Fruit fly (Drosophila melanogaster) whole organism, embryonic: Measurements from ENCODE around the gene Cdc14.
A peak's percentile ranks its signal among the peaks of the same experiment; 100 is the strongest.
"Not testable (repeated sequence)": the region's sequence is repeated elsewhere in the genome, so short reads cannot be mapped to it uniquely, and the experiment has no call there.

Experiments
- Abd-B ChIP-seq: fragments of 200-800 bp; sonication (Bioruptor generic); optimal IDR thresholded peaks from 2 replicates; lab custom pipeline; 2018; ENCODE audit warnings: missing biosample characterization, mild to moderate bottlenecking, missing genetic modification characterization, moderate library complexity
- CG11247 ChIP-seq: fragments of 200-800 bp; sonication (Bioruptor generic); IDR thresholded peaks from 2 replicates; pipeline ENCODE4 v1.3.6; 2022; ENCODE audit warnings: missing biosample characterization, missing genetic modification characterization
- CG11696 ChIP-seq: fragments of 200-800 bp; sonication (Bioruptor generic); IDR thresholded peaks from 2 replicates; pipeline ENCODE4 v1.3.6; 2022; ENCODE audit warnings: missing biosample characterization, missing genetic modification characterization
- CG13894 ChIP-seq: fragments of 200-800 bp; sonication (Bioruptor generic); optimal IDR thresholded peaks from 3 replicates; lab custom pipeline; 2018; ENCODE audit warnings: missing biosample characterization, mild to moderate bottlenecking, missing genetic modification characterization, moderate library complexity
- CG15601 ChIP-seq: fragments of 200-800 bp; sonication (Bioruptor generic); optimal IDR thresholded peaks from 3 replicates; lab custom pipeline; 2019; ENCODE audit warnings: missing biosample characterization, mild to moderate bottlenecking, missing genetic modification characterization, moderate library complexity
- CG1603 ChIP-seq: fragments of 200-800 bp; sonication (Bioruptor generic); optimal IDR thresholded peaks from 2 replicates; lab custom pipeline; 2019; ENCODE audit warnings: missing biosample characterization, mild to moderate bottlenecking, missing genetic modification characterization, moderate library complexity
- CG17359 ChIP-seq: fragments of 200-800 bp; sonication (Bioruptor generic); optimal IDR thresholded peaks from 3 replicates; lab custom pipeline; 2018; ENCODE audit warnings: missing biosample characterization, mild to moderate bottlenecking, missing genetic modification characterization, moderate library complexity
- CG3163 ChIP-seq: fragments of 200-800 bp; sonication (Bioruptor generic); optimal IDR thresholded peaks from 3 replicates; lab custom pipeline; 2016; ENCODE audit warnings: missing biosample characterization, missing genetic modification characterization
- CG43689 ChIP-seq: fragments of 200-800 bp; sonication (Bioruptor generic); IDR thresholded peaks from 2 replicates; pipeline ENCODE4 v1.3.6; 2022; ENCODE audit warnings: missing biosample characterization, missing genetic modification characterization
- CG6854 ChIP-seq: fragments of 200-800 bp; sonication (Bioruptor generic); optimal IDR thresholded peaks from 3 replicates; lab custom pipeline; 2017; ENCODE audit warnings: missing biosample characterization, mild to moderate bottlenecking, missing genetic modification characterization
- CG7839 ChIP-seq: fragments of 200-800 bp; sonication (Bioruptor generic); optimal IDR thresholded peaks from 3 replicates; lab custom pipeline; 2018; ENCODE audit warnings: missing biosample characterization, mild to moderate bottlenecking, missing genetic modification characterization, moderate library complexity
- CG8281 ChIP-seq: fragments of 200-800 bp; sonication (Bioruptor generic); optimal IDR thresholded peaks from 2 replicates; lab custom pipeline; 2018; ENCODE audit warnings: missing biosample characterization, mild to moderate bottlenecking, missing genetic modification characterization, moderate library complexity
- CG8944 ChIP-seq: fragments of 200-800 bp; sonication (Bioruptor generic); optimal IDR thresholded peaks from 3 replicates; lab custom pipeline; 2016; ENCODE audit warnings: missing biosample characterization, missing genetic modification characterization
- CTCF ChIP-seq: fragments of 200-800 bp; sonication (Bioruptor generic); optimal IDR thresholded peaks from 2 replicates; lab custom pipeline; 2017; ENCODE audit warnings: missing biosample characterization, mild to moderate bottlenecking, missing genetic modification characterization, moderate library complexity
- CoRest ChIP-seq: fragments of 200-800 bp; sonication (Bioruptor generic); optimal IDR thresholded peaks from 3 replicates; lab custom pipeline; 2018; ENCODE audit warnings: missing biosample characterization, mild to moderate bottlenecking, missing genetic modification characterization, moderate library complexity
- D ChIP-seq, 2 experiments: fragments of 200-800 bp in 1 of 2; fragments of >200 bp in 1 of 2; sonication (Bioruptor generic) in 1 of 2; optimal IDR thresholded peaks; 2 replicates in 1 of 2; 3 replicates in 1 of 2; lab custom pipeline; 2017; ENCODE audit warnings: mild to moderate bottlenecking in 1 of 2, missing biosample characterization in 1 of 2, missing genetic modification characterization in 1 of 2, missing genetic modification reagents in 1 of 2
- Dll ChIP-seq: fragments of 200-800 bp; sonication (Bioruptor generic); IDR thresholded peaks from 4 replicates; pipeline ENCODE4 v1.3.6; 2022; ENCODE audit warnings: missing biosample characterization, missing genetic modification characterization; ENCODE audit not compliant: partially characterized antibody
- Doc3 ChIP-seq: fragments of 200-800 bp; sonication (Bioruptor generic); IDR thresholded peaks from 3 replicates; pipeline ENCODE4 v1.3.6; 2022; ENCODE audit warnings: missing biosample characterization, missing genetic modification characterization; ENCODE audit not compliant: partially characterized antibody
- Dref ChIP-seq: fragments of 200-800 bp; sonication (Bioruptor generic); IDR thresholded peaks from 2 replicates; pipeline ENCODE4 v1.3.6; 2022; ENCODE audit warnings: missing biosample characterization, missing genetic modification characterization
- Hr51 ChIP-seq, 2 experiments: fragments of 200-800 bp; sonication (Bioruptor generic); optimal IDR thresholded peaks; 2 replicates in 1 of 2; 3 replicates in 1 of 2; lab custom pipeline; 2016 to 2018; ENCODE audit warnings: missing biosample characterization in 2 of 2, missing genetic modification characterization in 2 of 2, mild to moderate bottlenecking in 1 of 2, moderate library complexity in 1 of 2
- MBD-R2 ChIP-seq: fragments of 200-800 bp; sonication (Bioruptor generic); IDR thresholded peaks from 2 replicates; pipeline ENCODE4 v1.3.6; 2022; ENCODE audit warnings: missing biosample characterization, missing genetic modification characterization
- Med ChIP-seq: fragments of 200-800 bp; sonication (Bioruptor generic); peaks from one replicate; lab custom pipeline; 2016; ENCODE audit warnings: missing biosample characterization, missing genetic modification characterization, mild to moderate bottlenecking, inconsistent platforms, moderate library complexity
- Myb ChIP-seq: fragments of 200-800 bp; sonication (Bioruptor generic); optimal IDR thresholded peaks from 2 replicates; lab custom pipeline; 2016; ENCODE audit warnings: missing biosample characterization, missing genetic modification characterization
- NFAT ChIP-seq: fragments of 200-800 bp; sonication (Bioruptor generic); IDR thresholded peaks from 2 replicates; pipeline ENCODE4 v1.3.6; 2022; ENCODE audit warnings: missing biosample characterization, missing genetic modification characterization
- Opbp ChIP-seq: fragments of 200-800 bp; sonication (Bioruptor generic); IDR thresholded peaks from 3 replicates; pipeline ENCODE4 v1.3.6; 2022; ENCODE audit warnings: missing biosample characterization, missing genetic modification characterization; ENCODE audit not compliant: partially characterized antibody
- Pdp1 ChIP-seq, 2 experiments: fragments of 200-800 bp; sonication (Bioruptor generic); optimal IDR thresholded peaks; 3 replicates each; lab custom pipeline; 2016; ENCODE audit warnings: missing biosample characterization in 2 of 2, missing genetic modification characterization in 2 of 2, mild to moderate bottlenecking in 1 of 2, moderate library complexity in 1 of 2
- amos ChIP-seq: fragments of 200-800 bp; sonication (Bioruptor generic); IDR thresholded peaks from 2 replicates; pipeline ENCODE4 v1.3.6; 2022; ENCODE audit warnings: missing biosample characterization, missing genetic modification characterization; ENCODE audit not compliant: partially characterized antibody
- ato ChIP-seq: fragments of 200-800 bp; sonication (Bioruptor generic); IDR thresholded peaks from 2 replicates; pipeline ENCODE4 v1.3.6; 2022; ENCODE audit warnings: missing biosample characterization, missing genetic modification characterization; ENCODE audit not compliant: partially characterized antibody
- cad ChIP-seq: fragments of >200 bp; optimal IDR thresholded peaks from 2 replicates; lab custom pipeline; 2017; ENCODE audit warnings: missing biosample characterization, missing genetic modification characterization
- chif ChIP-seq, 2 experiments: fragments of 200-800 bp; sonication (Bioruptor generic); optimal IDR thresholded peaks; 3 replicates each; lab custom pipeline; 2016; ENCODE audit warnings: missing biosample characterization in 2 of 2, missing genetic modification characterization in 2 of 2
- chinmo ChIP-seq: fragments of 200-800 bp; sonication (Bioruptor generic); IDR thresholded peaks from 4 replicates; pipeline ENCODE4 v1.3.6; 2022; ENCODE audit warnings: missing biosample characterization, missing genetic modification characterization; ENCODE audit not compliant: partially characterized antibody
- dysf ChIP-seq: fragments of 200-800 bp; sonication (Bioruptor generic); IDR thresholded peaks from 3 replicates; pipeline ENCODE4 v1.3.6; 2022; ENCODE audit warnings: missing biosample characterization, missing genetic modification characterization
- exex ChIP-seq: fragments of 200-800 bp; sonication (Bioruptor generic); optimal IDR thresholded peaks from 4 replicates; lab custom pipeline; 2018; ENCODE audit warnings: missing biosample characterization, mild to moderate bottlenecking, missing genetic modification characterization, moderate library complexity
- hb ChIP-seq: fragments of 200-800 bp; sonication (Bioruptor generic); IDR thresholded peaks from 3 replicates; pipeline ENCODE4 v1.3.6; 2022; ENCODE audit warnings: missing biosample characterization, missing genetic modification characterization; ENCODE audit not compliant: partially characterized antibody
- ind ChIP-seq: fragments of 200-800 bp; sonication (Bioruptor generic); optimal IDR thresholded peaks from 3 replicates; lab custom pipeline; 2016; ENCODE audit warnings: missing biosample characterization, missing genetic modification characterization
- otp ChIP-seq: fragments of 200-800 bp; sonication (Bioruptor generic); IDR thresholded peaks from 3 replicates; pipeline ENCODE4, ENCODE4 v1.3.6; 2022; ENCODE audit warnings: missing biosample characterization, missing genetic modification characterization
- pan ChIP-seq, 4 experiments: fragments of >200 bp in 3 of 4; fragments of 200-800 bp in 1 of 4; sonication (Bioruptor generic) in 1 of 4; optimal IDR thresholded peaks in 3 of 4; IDR thresholded peaks in 1 of 4; 2 replicates each; pipeline versions ENCODE4 v1.3.6 to Lab custom; 2017 to 2022; ENCODE audit warnings: missing biosample characterization in 2 of 4, missing genetic modification characterization in 2 of 4, mixed read lengths in 1 of 4
- slbo ChIP-seq: fragments of 200-800 bp; sonication (Bioruptor generic); IDR thresholded peaks from 2 replicates; pipeline ENCODE4 v1.3.6; 2022; ENCODE audit warnings: missing biosample characterization, missing genetic modification characterization
- sob ChIP-seq: fragments of 200-800 bp; sonication (Bioruptor generic); IDR thresholded peaks from 2 replicates; pipeline ENCODE4 v1.3.6; 2022; ENCODE audit warnings: missing biosample characterization, missing genetic modification characterization
- ssp ChIP-seq: fragments of 200-800 bp; sonication (Bioruptor generic); IDR thresholded peaks from 2 replicates; pipeline ENCODE4 v1.3.6; 2022; ENCODE audit warnings: missing biosample characterization, missing genetic modification characterization
- stwl ChIP-seq: fragments of 200-800 bp; sonication (Bioruptor generic); optimal IDR thresholded peaks from 3 replicates; lab custom pipeline; 2018; ENCODE audit warnings: missing biosample characterization, mild to moderate bottlenecking, missing genetic modification characterization, moderate library complexity
- tna ChIP-seq: fragments of 200-800 bp; sonication (Bioruptor generic); IDR thresholded peaks from 2 replicates; pipeline ENCODE4 v1.3.6; 2022; ENCODE audit warnings: missing biosample characterization, missing genetic modification characterization; ENCODE audit not compliant: partially characterized antibody
- vnd ChIP-seq: fragments of 200-800 bp; sonication (Bioruptor generic); IDR thresholded peaks from 3 replicates; pipeline ENCODE4 v1.3.6; 2022; ENCODE audit warnings: missing biosample characterization, missing genetic modification characterization; ENCODE audit not compliant: partially characterized antibody
- zfh1 ChIP-seq: fragments of 200-800 bp; sonication (Bioruptor generic); IDR thresholded peaks from 3 replicates; pipeline ENCODE4 v1.3.6; 2022; ENCODE audit warnings: missing biosample characterization, missing genetic modification characterization

Gene Cdc14

dm6 chr2L:7810519-7810918, at the start of gene Cdc14 (continued):
- TF ChIP-seq Doc3 (GFP tag; lab: Robert Waterston, UW) (peak; percentile 31; the same call in 1 of the 3 replicates), CoRest (tag; lab: Kevin White, UChicago) (no peak), chinmo (GFP tag; lab: Robert Waterston, UW) (peak; percentile 77; the same call in 2 of the 4 replicates), CG43689 (GFP tag; lab: Robert Waterston, UW) (no peak), hb (GFP tag; lab: Robert Waterston, UW) (peak; percentile 53; the same call in 1 of the 3 replicates), Dll (peak; percentile 43; the same call in 1 of the 4 replicates), Hr51 (GFP tag; optimal IDR thresholded peaks at IDR 0.05; lab: Kevin White, UChicago) (no peak), vnd (GFP tag; lab: Robert Waterston, UW) (0 out of 3 replicates have a peak, but pooled peaks have one; percentile 34), D (optimal IDR thresholded peaks at IDR 0.05; lab: Kevin White, UChicago) (no peak), D (GFP tag; optimal IDR thresholded peaks at IDR 0.05; lab: Kevin White, UChicago) (no peak), CG8281 (tag; lab: Kevin White, UChicago) (no peak), MBD-R2 (peak; percentile 7; the same call in 1 of the 2 replicates), CG8944 (no peak), exex (tag; lab: Kevin White, UChicago) (no peak), Dref (GFP tag; lab: Robert Waterston, UW) (peak; percentile 72), CG11696 (GFP tag; lab: Robert Waterston, UW) (no peak), CG17359 (tag; lab: Kevin White, UChicago) (peak; percentile 8)

DNA sequence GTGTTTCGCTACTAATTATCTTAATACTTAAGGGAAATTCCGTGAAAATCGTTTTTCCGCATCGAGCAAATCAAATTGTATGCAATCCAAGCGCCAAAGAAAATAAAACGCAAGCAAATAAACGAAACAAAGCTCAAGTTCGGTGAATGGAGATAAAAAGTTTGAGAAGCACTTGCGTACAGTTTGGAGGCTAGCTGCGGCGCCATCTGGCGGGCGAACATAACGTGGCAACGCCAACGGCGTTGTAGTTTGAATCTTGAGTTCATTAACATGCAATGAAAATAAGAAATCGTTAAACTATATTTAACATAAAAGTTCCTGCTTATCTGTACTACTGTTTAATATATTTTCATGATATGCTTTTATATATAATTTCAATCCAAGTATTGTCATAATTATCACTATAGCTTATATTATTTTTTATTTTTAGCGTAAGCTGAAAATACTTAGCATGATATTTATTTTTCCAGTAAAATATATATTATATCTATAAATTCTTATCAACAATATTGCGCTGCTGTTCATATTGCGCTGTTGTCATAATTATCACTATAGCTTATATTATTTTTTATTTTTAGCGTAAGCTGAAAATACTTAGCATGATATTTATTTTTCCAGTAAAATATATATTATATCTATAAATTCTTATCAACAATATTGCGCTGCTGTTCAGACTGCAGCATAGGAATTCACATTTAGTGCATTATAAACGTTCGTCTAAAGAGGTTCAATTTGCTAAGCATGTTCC, 46.1 kb upstream of the Cdc14 start, which contains the start of gene lectin-28C:
TSS of gene lectin-28C (plus strand) at position 698 of the 748 bp plus-strand sequence.
- peak; percentile 48 for TF ChIP-seq CG6854 (GFP tag; lab: Kevin White, UChicago)
- peak; percentile 97 for TF ChIP-seq stwl (tag; lab: Kevin White, UChicago)
- peak in 1 of 2 experiments; percentile 1 for TF ChIP-seq Pdp1 (GFP tag; optimal IDR thresholded peaks at IDR 0.05; lab: Kevin White, UChicago)
- peak in 1 of 2 experiments; percentile 13 for TF ChIP-seq chif (GFP tag; optimal IDR thresholded peaks at IDR 0.05; lab: Kevin White, UChicago)
- TF ChIP-seq Med (GFP tag; lab: Kevin White, UChicago) = peak; percentile 70
- TF ChIP-seq CG15601 (tag; lab: Kevin White, UChicago) = peak; percentile 2
- peak; percentile 91 for TF ChIP-seq Myb (GFP tag; lab: Kevin White, UChicago)
- peak; percentile 27 for TF ChIP-seq CG3163
- peak; percentile 95 for TF ChIP-seq CTCF (GFP tag; lab: Kevin White, UChicago)
- 0 out of 2 replicates have a peak, but pooled peaks have one; percentile 32 for TF ChIP-seq slbo
- TF ChIP-seq zfh1 (GFP tag; lab: Robert Waterston, UW) = peak; percentile 35; the same call in 1 of the 3 replicates
- TF ChIP-seq pan (optimal IDR thresholded peaks at IDR 0.05; lab: Kevin White, UChicago) = not testable (repeated sequence)
- peak in 1 of 2 experiments; percentile 45 for TF ChIP-seq pan (GFP tag; optimal IDR thresholded peaks at IDR 0.05 in 1 of 2, IDR thresholded peaks at IDR 0.05 in 1 of 2)
- peak; percentile 52; the same call in 1 of the 3 replicates for TF ChIP-seq dysf (GFP tag; lab: Robert Waterston, UW)
- peak; percentile 22 for TF ChIP-seq ind
- peak; percentile 21; the same call in 1 of the 2 replicates for TF ChIP-seq CG11247 (GFP tag; lab: Robert Waterston, UW)
- TF ChIP-seq CG13894 = peak; percentile 1
- peak; percentile 94 for TF ChIP-seq cad (GFP tag; lab: Kevin White, UChicago)
- peak; percentile 32; the same call in 1 of the 2 replicates for TF ChIP-seq tna (GFP tag; lab: Robert Waterston, UW)
- 0 out of 2 replicates have a peak, but pooled peaks have one; percentile 5 for TF ChIP-seq NFAT
- TF ChIP-seq ssp (GFP tag; lab: Robert Waterston, UW) = 0 out of 2 replicates have a peak, but pooled peaks have one; percentile 7
- peak; percentile 24; the same call in 1 of the 2 replicates for TF ChIP-seq sob
- peak; percentile 87 for TF ChIP-seq Abd-B
- peak; percentile 49 for TF ChIP-seq CG1603 (tag; lab: Kevin White, UChicago)
- TF ChIP-seq amos (GFP tag; lab: Robert Waterston, UW) = peak; percentile 61
- TF ChIP-seq Opbp = peak; percentile 82
- TF ChIP-seq CG7839 (tag; lab: Kevin White, UChicago) = peak; percentile 30
- peak; percentile 60; the same call in 1 of the 2 replicates for TF ChIP-seq ato (GFP tag; lab: Robert Waterston, UW)
- 0 out of 2 replicates have a peak, but pooled peaks have one; percentile 20 for TF ChIP-seq Dref (GFP tag; lab: Robert Waterston, UW)
- TF ChIP-seq otp = 0 out of 3 replicates have a peak, but pooled peaks have one; percentile 44
